Worm (Caenorhabditis elegans): Measurements from ENCODE around the gene rps-29.

ce11 chrIII:793595-793994 is 505 bp upstream of the rps-29 start, which contains the start of gene snt-2:
- peak; percentile 63 for TF ChIP-seq pax-3 (tag; optimal IDR thresholded peaks at IDR 0.05)
- TF ChIP-seq blmp-1 (tag; optimal IDR thresholded peaks at IDR 0.05): peak; percentile 63
- TF ChIP-seq lin-15B (tag; optimal IDR thresholded peaks at IDR 0.05): peak; percentile 72
- peak; percentile 84 to 86 for TF ChIP-seq efl-1 (optimal IDR thresholded peaks at IDR 0.05)
- TF ChIP-seq efl-1 (GFP tag; optimal IDR thresholded peaks at IDR 0.05 in 1 of 2): peak; percentile 82 to 97
- TF ChIP-seq lsy-2 (tag; optimal IDR thresholded peaks at IDR 0.05): peak; percentile 99
- peak; percentile 44 for TF ChIP-seq F16B12.6 (tag; optimal IDR thresholded peaks at IDR 0.05)

Measured in whole organism, L1 larva.